Worm (Caenorhabditis elegans) whole organism, young adult: Measurements from ENCODE around the gene sulp-3.

Experiments
- B0336.3 ChIP-seq: fragments of 200-800 bp; sonication (Bioruptor generic); IDR thresholded peaks from 2 replicates; pipeline ENCODE4 v1.3.6; 2022; ENCODE audit warnings: missing genetic modification characterization, missing compliant biosample characterization
- C06A6.2 ChIP-seq: fragments of 200-800 bp; sonication (Bioruptor generic); conservative IDR thresholded peaks from 2 replicates; pipeline ENCODE4 v1.3.6; 2022; ENCODE audit warnings: missing genetic modification characterization, missing compliant biosample characterization
- F33H1.4 ChIP-seq: fragments of 200-800 bp; sonication (Bioruptor generic); IDR thresholded peaks from 2 replicates; pipeline ENCODE4 v1.3.6; 2022; ENCODE audit warnings: missing genetic modification reagents, missing genetic modification characterization, missing compliant biosample characterization
- F39B2.1 ChIP-seq: fragments of 200-800 bp; sonication (Bioruptor generic); IDR thresholded peaks from 2 replicates; pipeline ENCODE4 v1.3.6; 2022; ENCODE audit warnings: missing genetic modification reagents, missing genetic modification characterization, missing compliant biosample characterization
- F57A8.1 ChIP-seq: fragments of 200-800 bp; sonication (Bioruptor generic); optimal IDR thresholded peaks from 2 replicates; lab custom pipeline; 2018; ENCODE audit warnings: mild to moderate bottlenecking, missing genetic modification characterization, moderate library complexity, missing compliant biosample characterization
- K11D2.4 ChIP-seq: fragments of 200-800 bp; sonication (Bioruptor generic); IDR thresholded peaks from 2 replicates; pipeline ENCODE4 v1.3.6; 2022; ENCODE audit warnings: missing genetic modification reagents, missing genetic modification characterization, missing compliant biosample characterization
- Y56A3A.18 ChIP-seq: fragments of 200-800 bp; sonication (Bioruptor generic); IDR thresholded peaks from 2 replicates; pipeline ENCODE4 v1.3.6; 2022; ENCODE audit warnings: missing genetic modification reagents, missing genetic modification characterization, missing compliant biosample characterization
- ZK185.1 ChIP-seq: sonication (generic microtip); optimal IDR thresholded peaks from 2 replicates; lab custom pipeline; 2016; ENCODE audit warnings: mild to moderate bottlenecking, missing genetic modification characterization, missing compliant biosample characterization; ENCODE audit not compliant: poor library complexity, severe bottlenecking
- akir-1 ChIP-seq: fragments of 200-800 bp; sonication (Bioruptor generic); optimal IDR thresholded peaks from 2 replicates; lab custom pipeline; 2018; ENCODE audit warnings: mild to moderate bottlenecking, missing genetic modification characterization, moderate library complexity, missing compliant biosample characterization
- atf-7 ChIP-seq: sonication (generic microtip); optimal IDR thresholded peaks from 2 replicates; lab custom pipeline; 2017; ENCODE audit warnings: mild to moderate bottlenecking, missing genetic modification characterization, missing compliant biosample characterization
- athp-1 ChIP-seq: sonication (generic microtip); optimal IDR thresholded peaks from 2 replicates; lab custom pipeline; 2017; ENCODE audit warnings: mild to moderate bottlenecking, missing genetic modification characterization, missing compliant biosample characterization
- attf-6 ChIP-seq: fragments of 200-800 bp; sonication (Bioruptor generic); IDR thresholded peaks from 2 replicates; pipeline ENCODE4 v1.3.6; 2022; ENCODE audit warnings: missing genetic modification reagents, missing genetic modification characterization, missing compliant biosample characterization
- cebp-1 ChIP-seq, 2 experiments: fragments of 200-800 bp in 1 of 2; sonication (Bioruptor generic) in 1 of 2; sonication (generic microtip) in 1 of 2; IDR thresholded peaks in 1 of 2; optimal IDR thresholded peaks in 1 of 2; 2 replicates each; pipeline versions ENCODE4 v1.3.6 to Lab custom; 2017 to 2022; ENCODE audit warnings: missing compliant biosample characterization in 2 of 2, missing genetic modification characterization in 2 of 2, mild to moderate bottlenecking in 1 of 2, missing genetic modification reagents in 1 of 2, moderate library complexity in 1 of 2
- die-1 ChIP-seq: sonication (generic microtip); optimal IDR thresholded peaks from 2 replicates; lab custom pipeline; 2016; ENCODE audit warnings: missing genotype, mild to moderate bottlenecking, missing genetic modification characterization, missing compliant biosample characterization
- dox-1 ChIP-seq: fragments of 200-800 bp; sonication (Bioruptor generic); IDR thresholded peaks from 2 replicates; pipeline ENCODE4 v1.3.6; 2022; ENCODE audit warnings: missing genetic modification reagents, missing genetic modification characterization, missing compliant biosample characterization
- dpff-1 ChIP-seq: sonication (generic microtip); optimal IDR thresholded peaks from 2 replicates; lab custom pipeline; 2017; ENCODE audit warnings: mild to moderate bottlenecking, missing genetic modification characterization, missing compliant biosample characterization
- dpl-1 ChIP-seq: fragments of 150-350 bp; optimal IDR thresholded peaks from 2 replicates; lab custom pipeline; 2014; ENCODE audit warnings: missing biosample characterization, missing genetic modification reagents, missing genetic modification characterization
- fkh-3 ChIP-seq: sonication (generic microtip); optimal IDR thresholded peaks from 2 replicates; lab custom pipeline; 2016; ENCODE audit warnings: mild to moderate bottlenecking, missing genetic modification characterization, missing compliant biosample characterization
- him-1 ChIP-seq: sonication (generic microtip); optimal IDR thresholded peaks from 2 replicates; lab custom pipeline; 2016; ENCODE audit warnings: missing genotype, missing genetic modification reagents, missing genetic modification characterization, missing compliant biosample characterization
- hmg-1.2 ChIP-seq: fragments of 200-800 bp; sonication (Bioruptor generic); IDR thresholded peaks from 2 replicates; pipeline ENCODE4 v1.3.6; 2022; ENCODE audit warnings: missing genetic modification reagents, missing genetic modification characterization, missing compliant biosample characterization
- hmg-20 ChIP-seq: fragments of 200-800 bp; sonication (Bioruptor generic); IDR thresholded peaks from 2 replicates; pipeline ENCODE4 v1.3.6; 2022; ENCODE audit warnings: missing genetic modification reagents, missing genetic modification characterization, missing compliant biosample characterization
- lag-1 ChIP-seq: fragments of 200-800 bp; sonication (Bioruptor generic); IDR thresholded peaks from 2 replicates; pipeline ENCODE4 v1.3.6; 2022; ENCODE audit warnings: missing genetic modification reagents, missing genetic modification characterization, missing compliant biosample characterization
- lin-40 ChIP-seq: sonication (generic microtip); optimal IDR thresholded peaks from 2 replicates; lab custom pipeline; 2016; ENCODE audit warnings: missing genetic modification characterization, mild to moderate bottlenecking, missing compliant biosample characterization, missing genotype, missing genetic modification reagents
- lin-54 ChIP-seq: fragments of 200-800 bp; sonication (Bioruptor generic); optimal IDR thresholded peaks from 2 replicates; lab custom pipeline; 2018; ENCODE audit warnings: mild to moderate bottlenecking, missing genetic modification characterization, missing compliant biosample characterization
- lir-1 ChIP-seq: fragments of 200-800 bp; sonication (Bioruptor generic); conservative IDR thresholded peaks from 2 replicates; pipeline ENCODE4 v1.3.6; 2022; ENCODE audit warnings: missing genetic modification reagents, missing genetic modification characterization, missing compliant biosample characterization
- lsy-27 ChIP-seq: sonication (generic microtip); optimal IDR thresholded peaks from 2 replicates; lab custom pipeline; 2017; ENCODE audit warnings: missing genetic modification characterization, mild to moderate bottlenecking, missing compliant biosample characterization, antibody characterized with exemption, missing genotype, borderline replicate concordance; ENCODE audit not compliant: insufficient read depth
- madf-8 ChIP-seq: fragments of 200-800 bp; sonication (Bioruptor generic); conservative IDR thresholded peaks from 2 replicates; pipeline ENCODE4 v1.3.6; 2022; ENCODE audit warnings: missing genetic modification reagents, missing genetic modification characterization, missing compliant biosample characterization
- mel-28 ChIP-seq: sonication (generic microtip); optimal IDR thresholded peaks from 2 replicates; lab custom pipeline; 2016; ENCODE audit warnings: borderline replicate concordance, mild to moderate bottlenecking, missing genetic modification characterization, missing compliant biosample characterization
- mxl-1 ChIP-seq: sonication (generic microtip); optimal IDR thresholded peaks from 2 replicates; lab custom pipeline; 2016; ENCODE audit warnings: missing genetic modification characterization, missing compliant biosample characterization
- nfya-1 ChIP-seq: sonication (generic microtip); optimal IDR thresholded peaks from 2 replicates; lab custom pipeline; 2017; ENCODE audit warnings: antibody characterized with exemption, missing compliant biosample characterization, missing genetic modification characterization, borderline replicate concordance; ENCODE audit not compliant: insufficient read depth
- nfya-2 ChIP-seq: fragments of 200-800 bp; sonication (Bioruptor generic); IDR thresholded peaks from 2 replicates; pipeline ENCODE4 v1.3.6; 2022; ENCODE audit warnings: missing genetic modification reagents, missing genetic modification characterization, missing compliant biosample characterization
- nhr-120 ChIP-seq: fragments of 200-800 bp; sonication (Bioruptor generic); IDR thresholded peaks from 2 replicates; pipeline ENCODE4 v1.3.6; 2022; ENCODE audit warnings: missing genetic modification characterization, missing compliant biosample characterization
- nhr-80 ChIP-seq: sonication (generic microtip); optimal IDR thresholded peaks from 2 replicates; lab custom pipeline; 2016; ENCODE audit warnings: missing genetic modification characterization, missing compliant biosample characterization
- pbrm-1 ChIP-seq: fragments of 200-800 bp; sonication (Bioruptor generic); IDR thresholded peaks from 2 replicates; pipeline ENCODE4 v1.3.6; 2022; ENCODE audit warnings: missing genetic modification reagents, missing genetic modification characterization, missing compliant biosample characterization
- rcor-1 ChIP-seq: fragments of 200-800 bp; sonication (Bioruptor generic); IDR thresholded peaks from 2 replicates; pipeline ENCODE4 v1.3.6; 2022; ENCODE audit warnings: missing genetic modification reagents, missing genetic modification characterization, missing compliant biosample characterization
- snpc-1.1 ChIP-seq: sonication (generic microtip); optimal IDR thresholded peaks from 2 replicates; lab custom pipeline; 2017; ENCODE audit warnings: missing genetic modification characterization, mild to moderate bottlenecking, missing compliant biosample characterization, antibody characterized with exemption, moderate library complexity, missing genotype, missing genetic modification reagents; ENCODE audit not compliant: insufficient read depth
- snpc-4 ChIP-seq, 5 experiments: fragments of 150-350 bp in 1 of 5; sonication (generic microtip) in 4 of 5; optimal IDR thresholded peaks; 2 replicates each; lab custom pipeline; 2014 to 2018; ENCODE audit warnings: missing genetic modification characterization in 5 of 5, missing biosample characterization in 3 of 5, antibody characterized with exemption in 2 of 5, mild to moderate bottlenecking in 2 of 5, missing compliant biosample characterization in 2 of 5, missing genotype in 2 of 5, moderate library complexity in 2 of 5, missing genetic modification reagents in 1 of 5
- somi-1 ChIP-seq: fragments of 200-800 bp; sonication (Bioruptor generic); optimal IDR thresholded peaks from 2 replicates; lab custom pipeline; 2018; ENCODE audit warnings: mild to moderate bottlenecking, missing genetic modification characterization, missing compliant biosample characterization
- unc-62 ChIP-seq: fragments of 150-350 bp; optimal IDR thresholded peaks from 2 replicates; lab custom pipeline; 2014; ENCODE audit warnings: missing biosample characterization, missing genetic modification reagents, missing genetic modification characterization
- ztf-22 ChIP-seq: fragments of 200-800 bp; sonication (Bioruptor generic); optimal IDR thresholded peaks from 2 replicates; lab custom pipeline; 2018; ENCODE audit warnings: mild to moderate bottlenecking, missing genetic modification characterization, moderate library complexity, missing compliant biosample characterization

sulp-3 gene

ce11 chrX:8408267-8408666 lies at the start of gene sulp-3:
sulp-3 (minus strand) TSS chrX:8408367.
- TF ChIP-seq C06A6.2 (GFP tag; lab: Robert Waterston, UW) (no peak), nhr-120 (GFP tag; lab: Robert Waterston, UW) (no peak), pbrm-1 (GFP tag; lab: Robert Waterston, UW) (no peak), hmg-20 (GFP tag; lab: Robert Waterston, UW) (no peak), Y56A3A.18 (GFP tag; lab: Robert Waterston, UW) (no peak), cebp-1 (GFP tag; IDR thresholded peaks at IDR 0.05; lab: Robert Waterston, UW) (no peak), cebp-1 (tag; optimal IDR thresholded peaks at IDR 0.05; lab: Kevin White, UChicago) (no peak), ZK185.1 (no peak), rcor-1 (GFP tag; lab: Robert Waterston, UW) (no peak), K11D2.4 (GFP tag; lab: Robert Waterston, UW) (no peak), hmg-1.2 (no peak)
- TF ChIP-seq, all 124 proteins: peak for 0

ce11 chrX:8457314-8457713 lies 49.1 kb upstream of the sulp-3 start, which contains the start of gene F16F9.3:
F16F9.3 (plus strand) TSS chrX:8457614.
- no peak for TF ChIP-seq mxl-1 (tag; lab: Kevin White, UChicago)
- TF ChIP-seq him-1 (tag; lab: Kevin White, UChicago): no peak
- no peak for TF ChIP-seq lin-54 (GFP tag; lab: Kevin White, UChicago)
- no peak for TF ChIP-seq dpl-1 (GFP tag; lab: Kevin White, UChicago)
- no peak for TF ChIP-seq attf-6
- TF ChIP-seq, all 124 proteins: peak for 0

- TF ChIP-seq die-1 (tag; lab: Kevin White, UChicago) (no peak), mel-28 (tag; lab: Kevin White, UChicago) (no peak), lir-1 (GFP tag; lab: Robert Waterston, UW) (no peak), madf-8 (no peak), lin-40 (tag; lab: Kevin White, UChicago) (no peak), unc-62 (GFP tag; lab: Kevin White, UChicago) (no peak), dpff-1 (tag; lab: Kevin White, UChicago) (no peak), nfya-1 (tag; lab: Kevin White, UChicago) (no peak), F39B2.1 (GFP tag; lab: Robert Waterston, UW) (no peak), nfya-2 (GFP tag; lab: Robert Waterston, UW) (no peak), atf-7 (no peak)
These were observed 47.5 kb upstream of the sulp-3 start, which contains the start of gene dpy-6 for ce11 chrX:8455590-8456166. dpy-6 (minus strand) TSS chrX:8455640.

- TF ChIP-seq hmg-1.2: no peak
- no peak for TF ChIP-seq B0336.3 (GFP tag; lab: Robert Waterston, UW)
- no peak for TF ChIP-seq F57A8.1 (GFP tag; lab: Kevin White, UChicago)
- TF ChIP-seq ztf-22: no peak
- TF ChIP-seq dox-1: no peak
- TF ChIP-seq athp-1 (tag; lab: Kevin White, UChicago): no peak
- TF ChIP-seq snpc-4 (GFP tag; optimal IDR thresholded peaks at IDR 0.05; lab: Kevin White, UChicago): no peak
- no peak for TF ChIP-seq snpc-4 (tag; optimal IDR thresholded peaks at IDR 0.05; lab: Kevin White, UChicago)
- TF ChIP-seq somi-1 (GFP tag; lab: Kevin White, UChicago): no peak
- no peak for TF ChIP-seq fkh-3 (tag; lab: Kevin White, UChicago)
- TF ChIP-seq lsy-27: no peak
- TF ChIP-seq nhr-80 (tag; lab: Kevin White, UChicago): no peak
- no peak for TF ChIP-seq lin-40 (tag; lab: Kevin White, UChicago)
- TF ChIP-seq lag-1 (GFP tag; lab: Robert Waterston, UW): no peak
- TF ChIP-seq akir-1 (GFP tag; lab: Kevin White, UChicago): no peak
- TF ChIP-seq madf-8: no peak
- no peak for TF ChIP-seq snpc-1.1
- TF ChIP-seq F33H1.4: no peak
- TF ChIP-seq dpl-1 (GFP tag; lab: Kevin White, UChicago): no peak
- no peak for TF ChIP-seq him-1 (tag; lab: Kevin White, UChicago)
These were observed 37.9 kb upstream of the sulp-3 start, which contains the start of gene F16F9.1 for ce11 chrX:8446108-8446507. F16F9.1 (plus strand) TSS chrX:8446408.
